Worm (Caenorhabditis elegans) whole organism, late embryonic: ENCODE data around the gene C08H9.18.

Experiments
- ceh-24 ChIP-seq: sonication (generic microtip); optimal IDR thresholded peaks from 2 replicates; lab custom pipeline; 2016; ENCODE audit warnings: mild to moderate bottlenecking, missing genetic modification characterization, missing compliant biosample characterization
- ceh-31 ChIP-seq: sonication (generic microtip); optimal IDR thresholded peaks from 2 replicates; lab custom pipeline; 2016; ENCODE audit warnings: missing genetic modification characterization, missing compliant biosample characterization
- che-1 ChIP-seq: sonication (generic microtip); optimal IDR thresholded peaks from 2 replicates; lab custom pipeline; 2016; ENCODE audit warnings: mild to moderate bottlenecking, missing genetic modification characterization, missing compliant biosample characterization
- pha-4 ChIP-seq: fragments of 150-350 bp; optimal IDR thresholded peaks from 2 replicates; lab custom pipeline; 2018; ENCODE audit warnings: missing biosample characterization, missing genetic modification reagents, missing genetic modification characterization
- ttx-3 ChIP-seq: sonication (generic microtip); optimal IDR thresholded peaks from 2 replicates; lab custom pipeline; 2016; ENCODE audit warnings: missing genetic modification reagents, missing genetic modification characterization, missing compliant biosample characterization

- TF ChIP-seq ttx-3 (tag; lab: Kevin White, UChicago) (no peak), ceh-31 (tag; lab: Kevin White, UChicago) (no peak), ceh-24 (no peak), che-1 (tag; lab: Kevin White, UChicago) (no peak), pha-4 (no peak)
These were observed 26.1 kb downstream of the C08H9.18 start for ce11 chrII:9835958-9836357.
